Worm (Caenorhabditis elegans): ENCODE measurements around the gene F09E5.14.

DNA sequence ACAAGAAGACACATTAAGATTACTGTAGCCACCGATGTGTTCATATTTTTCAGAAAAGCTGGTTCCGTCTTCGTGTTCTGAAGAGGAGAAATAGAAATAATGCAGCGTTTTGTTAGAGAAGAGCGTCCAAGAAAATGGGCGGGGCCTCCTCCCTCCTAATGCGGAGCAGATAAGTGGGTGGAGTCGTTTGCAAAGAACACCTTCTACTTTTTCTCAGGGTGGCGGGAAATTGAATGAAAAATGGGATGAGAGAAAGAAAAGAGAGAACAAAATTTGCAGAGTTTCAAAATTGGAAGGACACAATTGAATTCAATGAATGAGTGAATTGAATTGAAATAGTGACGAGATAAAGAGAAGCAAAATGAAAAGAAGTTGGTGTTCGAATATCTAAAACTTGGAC is 21.0 kb upstream of the F09E5.14 start, which contains the start of gene F09E5.16:
- TF ChIP-seq fkh-10 (GFP tag; optimal IDR thresholded peaks at IDR 0.05) (no peak), ceh-82 (tag; optimal IDR thresholded peaks at IDR 0.05) (no peak), F49E8.2 (tag; optimal IDR thresholded peaks at IDR 0.05; ENCODE audit: borderline replicate concordance) (no peak), hlh-30 (tag; optimal IDR thresholded peaks at IDR 0.05; ENCODE audit: insufficient read depth) (no peak)

Measured in whole organism, L4 larva.